Worm (Caenorhabditis elegans): ENCODE results near the gene unc-31.

unc-31 gene

ce11 chrIV:12836208-12836607 is 62.5 kb downstream of the unc-31 start, which contains the start of gene M02B1.3:
Gene M02B1.3, plus strand, starts transcription at chrIV:12836508.
- TF ChIP-seq ekl-4 (GFP tag; IDR thresholded peaks at IDR 0.05) (no peak), ztf-22 (GFP tag; optimal IDR thresholded peaks at IDR 0.05) (no peak), lin-26 (GFP tag; IDR thresholded peaks at IDR 0.05) (0 out of 2 replicates have a peak, but pooled peaks have one; percentile 20), mel-28 (tag; optimal IDR thresholded peaks at IDR 0.05; ENCODE audit: borderline replicate concordance) (no peak), nfyb-1 (GFP tag; IDR thresholded peaks at IDR 0.05) (0 out of 2 replicates have a peak, but pooled peaks have one; percentile 22), nfya-1 (tag; optimal IDR thresholded peaks at IDR 0.05; ENCODE audit: borderline replicate concordance, insufficient read depth) (no peak), madf-6 (GFP tag; IDR thresholded peaks at IDR 0.05) (0 out of 2 replicates have a peak, but pooled peaks have one; percentile 12), zfh-2 (GFP tag; conservative IDR thresholded peaks at IDR 0.05) (peak; percentile 39; the same call in 1 of the 2 replicates)

Data from whole organism, young adult.